Worm (Caenorhabditis elegans) whole organism, mixed stage, embryonic: ENCODE results near the gene Y110A2AL.4.

Experiments used
- ceh-43 ChIP-seq: fragments of 200-800 bp; sonication (Bioruptor generic); optimal IDR thresholded peaks from 2 replicates; lab custom pipeline; 2018; ENCODE audit warnings: mild to moderate bottlenecking, missing genetic modification characterization, moderate library complexity, missing compliant biosample characterization
- elt-3 ChIP-seq: fragments of 150-350 bp; optimal IDR thresholded peaks from 2 replicates; lab custom pipeline; 2014; ENCODE audit warnings: missing biosample characterization, missing genetic modification characterization
- hlh-1 ChIP-seq: fragments of 150-350 bp; optimal IDR thresholded peaks from 2 replicates; lab custom pipeline; 2014; ENCODE audit warnings: missing biosample characterization, missing genetic modification reagents, missing genetic modification characterization
- lin-32 ChIP-seq: fragments of 200-800 bp; sonication (Bioruptor generic); optimal IDR thresholded peaks from 2 replicates; lab custom pipeline; 2018; ENCODE audit warnings: mild to moderate bottlenecking, missing genetic modification characterization, missing compliant biosample characterization
- lsy-2 ChIP-seq: fragments of 150-350 bp; optimal IDR thresholded peaks from 2 replicates; lab custom pipeline; 2014; ENCODE audit warnings: missing biosample characterization, missing genetic modification characterization
- mep-1 ChIP-seq: fragments of 150-350 bp; optimal IDR thresholded peaks from 2 replicates; lab custom pipeline; 2017; ENCODE audit warnings: missing biosample characterization, missing genetic modification reagents, missing genetic modification characterization, inconsistent platforms
- nhr-237 ChIP-seq: fragments of 150-350 bp; optimal IDR thresholded peaks from 2 replicates; lab custom pipeline; 2014; ENCODE audit warnings: missing biosample characterization, missing genetic modification characterization
- nhr-28 ChIP-seq: fragments of 150-350 bp; optimal IDR thresholded peaks from 2 replicates; lab custom pipeline; 2014; ENCODE audit warnings: missing biosample characterization, missing genetic modification characterization
- unc-39 ChIP-seq: fragments of 150-350 bp; optimal IDR thresholded peaks from 2 replicates; lab custom pipeline; 2014; ENCODE audit warnings: missing biosample characterization, missing genetic modification characterization
- unc-62 ChIP-seq: fragments of 150-350 bp; optimal IDR thresholded peaks from 2 replicates; lab custom pipeline; 2014; ENCODE audit warnings: missing biosample characterization, missing genetic modification reagents, missing genetic modification characterization
- ztf-11 ChIP-seq: fragments of 150-350 bp; optimal IDR thresholded peaks from 2 replicates; lab custom pipeline; 2014; ENCODE audit warnings: missing biosample characterization, missing genetic modification characterization

DNA sequence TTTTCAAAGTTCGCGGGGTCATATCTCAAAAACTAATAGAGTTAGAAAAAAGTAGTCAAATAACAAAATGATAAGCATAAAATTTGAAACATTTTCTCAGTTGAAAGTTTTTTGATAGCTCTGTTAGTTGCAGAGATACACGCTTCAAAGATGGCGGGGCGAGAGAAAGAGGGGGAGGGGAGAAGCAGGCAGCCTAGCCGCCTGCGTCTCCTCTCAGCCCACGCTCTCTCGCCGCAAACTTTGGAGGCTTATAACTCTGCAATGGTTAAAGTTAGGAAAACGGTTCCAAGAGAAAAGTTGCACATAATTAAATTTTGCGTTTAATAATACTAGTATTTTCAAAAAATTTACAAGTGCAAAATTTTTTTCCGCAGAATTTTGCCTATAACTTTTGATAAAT lies 37.3 kb upstream of the Y110A2AL.4 start:
- TF ChIP-seq elt-3 (tag; lab: Kevin White, UChicago), result no peak
- TF ChIP-seq lsy-2 (tag; lab: Kevin White, UChicago), result no peak
- TF ChIP-seq mep-1, result no peak
- no peak for TF ChIP-seq unc-62 (GFP tag; lab: Kevin White, UChicago)
- no peak for TF ChIP-seq nhr-237
- TF ChIP-seq ceh-43 (GFP tag; lab: Kevin White, UChicago), result no peak
- TF ChIP-seq hlh-1 (tag; lab: Kevin White, UChicago), result no peak
- no peak for TF ChIP-seq lin-32
- TF ChIP-seq unc-39 (tag; lab: Kevin White, UChicago), result no peak
- no peak for TF ChIP-seq ztf-11 (tag; lab: Kevin White, UChicago)
- TF ChIP-seq nhr-28 (tag; lab: Kevin White, UChicago), result no peak
